Fruit fly (Drosophila melanogaster) whole organism, pupa: Measurements from ENCODE around the gene nrv3.

Experiments
- CG8301 ChIP-seq: fragments of 200-800 bp; sonication (Bioruptor generic); optimal IDR thresholded peaks from 2 replicates; lab custom pipeline; 2018; ENCODE audit warnings: missing biosample characterization, mild to moderate bottlenecking, missing genetic modification characterization
- Pif1B ChIP-seq: fragments of 200-800 bp; sonication (Bioruptor generic); optimal IDR thresholded peaks from 3 replicates; lab custom pipeline; 2016; ENCODE audit warnings: missing biosample characterization, missing genetic modification characterization

- no peak for TF ChIP-seq Pif1B (GFP tag; lab: Kevin White, UChicago)
- no peak for TF ChIP-seq CG8301 (tag; lab: Kevin White, UChicago)
These were observed 1.8 kb upstream of the nrv3 start for dm6 chr2L:21377984-21378383.
